Fruit fly (Drosophila melanogaster) whole organism, pupa: Measurements from ENCODE around the gene Obp99a.

ENCODE experiments used
- CG14655 ChIP-seq: fragments of 200-800 bp; sonication (Bioruptor generic); optimal IDR thresholded peaks from 3 replicates; lab custom pipeline; 2017; ENCODE audit warnings: mild to moderate bottlenecking, missing biosample characterization, missing genetic modification reagents, missing genetic modification characterization
- CG32121 ChIP-seq: fragments of 200-800 bp; sonication (Bioruptor generic); IDR thresholded peaks from 2 replicates; pipeline ENCODE4 v1.3.6; 2022; ENCODE audit warnings: missing biosample characterization, missing genetic modification characterization
- CG4496 ChIP-seq: fragments of 200-800 bp; sonication (Bioruptor generic); IDR thresholded peaks from 3 replicates; pipeline ENCODE4 v1.3.6; 2022; ENCODE audit warnings: missing biosample characterization, missing genetic modification characterization
- CG8159 ChIP-seq: fragments of 200-800 bp; sonication (Bioruptor generic); optimal IDR thresholded peaks from 3 replicates; lab custom pipeline; 2018; ENCODE audit warnings: missing biosample characterization, mild to moderate bottlenecking, missing genetic modification characterization, moderate library complexity
- CG8301 ChIP-seq: fragments of 200-800 bp; sonication (Bioruptor generic); optimal IDR thresholded peaks from 2 replicates; lab custom pipeline; 2018; ENCODE audit warnings: missing biosample characterization, mild to moderate bottlenecking, missing genetic modification characterization
- CG9948 ChIP-seq: fragments of 200-800 bp; sonication (Bioruptor generic); optimal IDR thresholded peaks from 2 replicates; lab custom pipeline; 2018; ENCODE audit warnings: missing biosample characterization, mild to moderate bottlenecking, missing genetic modification characterization, moderate library complexity
- D1 ChIP-seq: fragments of 200-800 bp; sonication (Bioruptor generic); optimal IDR thresholded peaks from 2 replicates; lab custom pipeline; 2018; ENCODE audit warnings: missing biosample characterization, mild to moderate bottlenecking, missing genetic modification characterization, moderate library complexity
- EcR ChIP-seq: fragments of 200-800 bp; sonication (Bioruptor generic); optimal IDR thresholded peaks from 3 replicates; lab custom pipeline; 2019; ENCODE audit warnings: missing biosample characterization, missing genetic modification characterization, mild to moderate bottlenecking, moderate library complexity, missing genetic modification reagents
- Pif1B ChIP-seq: fragments of 200-800 bp; sonication (Bioruptor generic); optimal IDR thresholded peaks from 3 replicates; lab custom pipeline; 2016; ENCODE audit warnings: missing biosample characterization, missing genetic modification characterization
- Snoo ChIP-seq: fragments of 200-800 bp; sonication (Bioruptor generic); optimal IDR thresholded peaks from 3 replicates; lab custom pipeline; 2017; ENCODE audit warnings: missing biosample characterization, mild to moderate bottlenecking, missing genetic modification characterization, inconsistent platforms
- gl ChIP-seq: fragments of 200-800 bp; sonication (Bioruptor generic); optimal IDR thresholded peaks from 2 replicates; lab custom pipeline; 2018; ENCODE audit warnings: missing biosample characterization, mild to moderate bottlenecking, missing genetic modification characterization

dm6 chr3R:29690960-29691527 lies 19.6 kb downstream of the Obp99a start:
- TF ChIP-seq CG32121 (GFP tag; lab: Robert Waterston, UW) (no peak), Pif1B (GFP tag; lab: Kevin White, UChicago) (no peak), CG4496 (GFP tag; lab: Robert Waterston, UW) (peak; percentile 47; the same call in 1 of the 3 replicates), D1 (tag; lab: Kevin White, UChicago) (no peak), CG14655 (GFP tag; lab: Kevin White, UChicago) (no peak), CG9948 (tag; lab: Kevin White, UChicago) (no peak), EcR (GFP tag; lab: Kevin White, UChicago) (no peak), CG8301 (tag; lab: Kevin White, UChicago) (no peak), gl (tag; lab: Kevin White, UChicago) (no peak), Snoo (tag; lab: Kevin White, UChicago) (no peak), CG8159 (tag; lab: Kevin White, UChicago) (no peak)
